Worm (Caenorhabditis elegans) whole organism, L4/young adult: ENCODE data around the gene clec-214.

Experiments
- W03F9.2 ChIP-seq: fragments of 150-350 bp; optimal IDR thresholded peaks from 2 replicates; lab custom pipeline; 2014; ENCODE audit warnings: missing biosample characterization, missing genetic modification characterization
- dao-5 ChIP-seq: sonication (generic microtip); optimal IDR thresholded peaks from 2 replicates; lab custom pipeline; 2016; ENCODE audit warnings: missing genotype, missing genetic modification characterization, moderate library complexity, missing compliant biosample characterization
- him-1 ChIP-seq: sonication (generic microtip); optimal IDR thresholded peaks from 2 replicates; lab custom pipeline; 2016; ENCODE audit warnings: missing genotype, missing genetic modification reagents, missing genetic modification characterization, missing compliant biosample characterization

The clec-214 gene

ce11 chrV:7609698-7610420 lies at the start of gene clec-214, which contains the start of gene folt-3:
clec-214 (plus strand) TSS chrV:7610370.
folt-3 (minus strand) TSS chrV:7609748.
- TF ChIP-seq dao-5: no peak
- TF ChIP-seq W03F9.2: no peak
- TF ChIP-seq him-1 (tag; lab: Kevin White, UChicago): no peak

- TF ChIP-seq W03F9.2: no peak
- TF ChIP-seq dao-5: no peak
- TF ChIP-seq him-1 (tag; lab: Kevin White, UChicago): no peak
These were observed 47.2 kb upstream of the clec-214 start, which contains the start of gene F19F10.1 for ce11 chrV:7562947-7563346. F19F10.1 (plus strand) TSS chrV:7563247.

- TF ChIP-seq dao-5 (no peak), W03F9.2 (no peak), him-1 (tag; lab: Kevin White, UChicago) (no peak)
These were observed 39.9 kb upstream of the clec-214 start, which contains the start of gene clec-212 for ce11 chrV:7570290-7570689. clec-212 (minus strand) TSS chrV:7570390.

ce11 chrV:7570955-7571354 lies 39.2 kb upstream of the clec-214 start, which contains the start of gene F19F10.14:
F19F10.14 (minus strand) TSS chrV:7571055.
- no peak for TF ChIP-seq dao-5

ce11 chrV:7575563-7575962 lies 34.6 kb upstream of the clec-214 start, which contains the start of the genes snu-66 and ints-9:
snu-66 (minus strand) TSS chrV:7575670.
ints-9 (plus strand) TSS chrV:7575802.
- TF ChIP-seq him-1 (tag; lab: Kevin White, UChicago): no peak
- TF ChIP-seq W03F9.2: no peak
- no peak for TF ChIP-seq dao-5

ce11 chrV:7580378-7580777 lies 29.8 kb upstream of the clec-214 start, which contains the start of gene ets-6:
ets-6 (minus strand) TSS chrV:7580546.
- peak; percentile 28 for TF ChIP-seq W03F9.2
- TF ChIP-seq him-1 (tag; lab: Kevin White, UChicago): no peak

- no peak for TF ChIP-seq dao-5
- TF ChIP-seq W03F9.2: peak; percentile 64
These were observed 22.5 kb upstream of the clec-214 start, which contains the start of the genes F19F10.11 and C50E3.5 for ce11 chrV:7587637-7588036. F19F10.11 (minus strand) TSS chrV:7587704. C50E3.5 (plus strand) TSS chrV:7587996.

- TF ChIP-seq W03F9.2 (no peak), him-1 (tag; lab: Kevin White, UChicago) (no peak), dao-5 (no peak)
These were observed 19.7 kb upstream of the clec-214 start, which contains the start of gene C50E3.6 for ce11 chrV:7590454-7590853. C50E3.6 (minus strand) TSS chrV:7590554.

- TF ChIP-seq dao-5 (no peak), him-1 (tag; lab: Kevin White, UChicago) (no peak), W03F9.2 (no peak)
These were observed 15.0 kb upstream of the clec-214 start for ce11 chrV:7595132-7595531.

ce11 chrV:7598269-7598668 lies 11.9 kb upstream of the clec-214 start, which contains the start of gene C50E3.7:
C50E3.7 (minus strand) TSS chrV:7598369.
- no peak for TF ChIP-seq him-1 (tag; lab: Kevin White, UChicago)
- no peak for TF ChIP-seq W03F9.2
- TF ChIP-seq dao-5: no peak

ce11 chrV:7600149-7600548 lies 10.0 kb upstream of the clec-214 start, which contains the start of gene C50E3.9:
C50E3.9 (minus strand) TSS chrV:7600249.
- TF ChIP-seq him-1 (tag; lab: Kevin White, UChicago) (no peak), W03F9.2 (no peak), dao-5 (no peak)

- no peak for TF ChIP-seq dao-5
These were observed 8.7 kb upstream of the clec-214 start, which contains the start of gene scl-26 for ce11 chrV:7601443-7601842. scl-26 (minus strand) TSS chrV:7601543.

ce11 chrV:7603404-7603803 lies 6.8 kb upstream of the clec-214 start, which contains the start of gene C50E3.11:
C50E3.11 (minus strand) TSS chrV:7603486.
- no peak for TF ChIP-seq him-1 (tag; lab: Kevin White, UChicago)
- TF ChIP-seq W03F9.2: no peak
- TF ChIP-seq dao-5: no peak

- TF ChIP-seq W03F9.2: no peak
- no peak for TF ChIP-seq him-1 (tag; lab: Kevin White, UChicago)
- TF ChIP-seq dao-5: no peak
These were observed 5.3 kb upstream of the clec-214 start, which contains the start of gene clec-213 for ce11 chrV:7604858-7605257. clec-213 (plus strand) TSS chrV:7605158.

- TF ChIP-seq him-1 (tag; lab: Kevin White, UChicago) (no peak), W03F9.2 (no peak), dao-5 (no peak)
These were observed 1.9 kb downstream of the clec-214 start, which contains the start of gene clec-215 for ce11 chrV:7612044-7612443. clec-215 (plus strand) TSS chrV:7612344.
